Worm (Caenorhabditis elegans) whole organism, L4/young adult: ENCODE data around the gene clh-5.

Experiments
- W03F9.2 ChIP-seq: fragments of 150-350 bp; optimal IDR thresholded peaks from 2 replicates; lab custom pipeline; 2014; ENCODE audit warnings: missing biosample characterization, missing genetic modification characterization
- dao-5 ChIP-seq: sonication (generic microtip); optimal IDR thresholded peaks from 2 replicates; lab custom pipeline; 2016; ENCODE audit warnings: missing genotype, missing genetic modification characterization, moderate library complexity, missing compliant biosample characterization
- him-1 ChIP-seq: sonication (generic microtip); optimal IDR thresholded peaks from 2 replicates; lab custom pipeline; 2016; ENCODE audit warnings: missing genotype, missing genetic modification reagents, missing genetic modification characterization, missing compliant biosample characterization

ce11 chrII:9148079-9148478 is 49.7 kb upstream of the clh-5 start:
- TF ChIP-seq dao-5 (tag; lab: Kevin White, UChicago) (no peak), him-1 (tag; lab: Kevin White, UChicago) (no peak), W03F9.2 (tag; lab: Kevin White, UChicago) (no peak)
